Fruit fly (Drosophila melanogaster): Measurements from ENCODE around the gene Npc2c.
A peak's percentile ranks its signal among the peaks of the same experiment; 100 is the strongest.

The Npc2c gene

DNA sequence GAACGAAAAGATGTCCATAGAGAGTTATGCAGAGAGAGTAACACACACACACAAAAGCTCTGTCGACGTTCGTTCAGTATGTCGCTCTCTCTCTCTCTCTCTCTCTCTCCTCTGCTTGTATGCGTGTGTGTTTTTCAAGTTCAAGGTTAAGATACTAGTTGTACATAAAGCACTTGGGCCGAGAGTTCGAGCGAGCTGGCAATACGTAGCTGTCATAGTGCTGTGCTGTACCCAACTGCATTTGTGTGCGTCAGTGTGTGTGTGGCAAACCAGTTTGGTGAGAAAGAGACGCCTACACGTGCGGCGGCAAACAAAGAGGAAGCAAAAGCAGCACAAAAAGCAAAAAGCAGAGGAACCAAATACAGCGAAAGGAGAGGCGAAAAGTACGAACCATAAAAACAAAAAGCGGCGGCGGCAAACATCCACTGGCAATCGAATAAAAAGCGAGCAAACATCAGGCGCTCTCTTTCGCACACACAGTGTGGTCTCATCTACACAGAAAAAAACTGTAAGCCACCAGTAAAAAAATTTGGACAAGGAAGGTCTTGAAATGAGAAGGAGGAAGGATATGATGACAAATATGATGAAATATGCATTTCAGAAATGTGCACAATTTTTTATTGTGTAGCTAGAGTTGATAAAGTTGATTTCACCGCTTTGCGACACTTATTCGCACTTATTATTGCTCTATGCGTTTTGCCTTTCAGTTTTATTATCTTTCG is 27.3 kb downstream of the Npc2c start (continued):
- TF ChIP-seq CG43689 (GFP tag; IDR thresholded peaks at IDR 0.05), result 0 out of 2 replicates have a peak, but pooled peaks have one; percentile 13
- TF ChIP-seq CG9609 (GFP tag; optimal IDR thresholded peaks at IDR 0.05), result peak; percentile 67
- TF ChIP-seq Elba2 (GFP tag; optimal IDR thresholded peaks at IDR 0.05), result no peak
- TF ChIP-seq NC2β (GFP tag; optimal IDR thresholded peaks at IDR 0.05), result peak; percentile 8
- TF ChIP-seq CG13287 (GFP tag; IDR thresholded peaks at IDR 0.05; ENCODE audit: partially characterized antibody), result no peak; the same call in 1 of the 2 replicates
- peak; percentile 64 for TF ChIP-seq Bteb2 (GFP tag; optimal IDR thresholded peaks at IDR 0.05)
- peak; percentile 40 for TF ChIP-seq CG18764 (GFP tag; optimal IDR thresholded peaks at IDR 0.05)
- TF ChIP-seq CG30431 (GFP tag; optimal IDR thresholded peaks at IDR 0.05), result peak; percentile 46
- peak; percentile 20 for TF ChIP-seq Sox100B (GFP tag; optimal IDR thresholded peaks at IDR 0.05)
- no peak for TF ChIP-seq pfk (GFP tag; optimal IDR thresholded peaks at IDR 0.05)
- peak; percentile 54 for TF ChIP-seq da (GFP tag; optimal IDR thresholded peaks at IDR 0.05)
- TF ChIP-seq Dad (GFP tag; optimal IDR thresholded peaks at IDR 0.05), result peak; percentile 47
- no peak for TF ChIP-seq tna (GFP tag; IDR thresholded peaks at IDR 0.05; ENCODE audit: partially characterized antibody)
- peak; percentile 78 for TF ChIP-seq al (GFP tag; IDR thresholded peaks at IDR 0.05)
- TF ChIP-seq CG7372 (GFP tag; IDR thresholded peaks at IDR 0.05), result peak; percentile 45; the same call in 1 of the 2 replicates
- no peak for TF ChIP-seq ham (GFP tag; IDR thresholded peaks at IDR 0.05)
- peak; percentile 53 for TF ChIP-seq Oli (tag; optimal IDR thresholded peaks at IDR 0.05)
- TF ChIP-seq unc-4 (GFP tag; IDR thresholded peaks at IDR 0.05; ENCODE audit: partially characterized antibody), result 0 out of 2 replicates have a peak, but pooled peaks have one; percentile 23
- TF ChIP-seq Dbx (GFP tag; IDR thresholded peaks at IDR 0.05), result peak; percentile 65; the same call in 2 of the 3 replicates
- peak; percentile 60 to 77 for TF ChIP-seq chif (GFP tag; optimal IDR thresholded peaks at IDR 0.05)
- no peak for TF ChIP-seq sima (GFP tag; optimal IDR thresholded peaks at IDR 0.05)
- peak; percentile 80 for TF ChIP-seq CG1832 (GFP tag; optimal IDR thresholded peaks at IDR 0.05)
- peak; percentile 90 for TF ChIP-seq sens (GFP tag)
- TF ChIP-seq CG17361 (GFP tag; IDR thresholded peaks at IDR 0.05), result peak; percentile 45; the same call in 2 of the 3 replicates
- peak; percentile 46 for TF ChIP-seq sug (tag; optimal IDR thresholded peaks at IDR 0.05)
- TF ChIP-seq lilli (GFP tag; optimal IDR thresholded peaks at IDR 0.05), result peak; percentile 77
- TF ChIP-seq lola (GFP tag; optimal IDR thresholded peaks at IDR 0.05), result no peak
- peak; percentile 50 for TF ChIP-seq Max (GFP tag; optimal IDR thresholded peaks at IDR 0.05)
- TF ChIP-seq wor (GFP tag; IDR thresholded peaks at IDR 0.05), result 0 out of 2 replicates have a peak, but pooled peaks have one; percentile 25
- peak; percentile 84 for TF ChIP-seq Side (GFP tag; optimal IDR thresholded peaks at IDR 0.05)
- TF ChIP-seq CG12236 (GFP tag; optimal IDR thresholded peaks at IDR 0.05), result peak; percentile 23
- TF ChIP-seq unpg (GFP tag; optimal IDR thresholded peaks at IDR 0.05), result peak; percentile 56
- peak; percentile 99 for TF ChIP-seq chinmo (GFP tag; IDR thresholded peaks at IDR 0.05; ENCODE audit: partially characterized antibody)
- peak; percentile 49 for TF ChIP-seq CG13775 (GFP tag; optimal IDR thresholded peaks at IDR 0.05)
- TF ChIP-seq wdn (GFP tag; IDR thresholded peaks at IDR 0.05), result 0 out of 2 replicates have a peak, but pooled peaks have one; percentile 10
- no peak for TF ChIP-seq Tbp (GFP tag; optimal IDR thresholded peaks at IDR 0.05)
- TF ChIP-seq Bdp1 (GFP tag; optimal IDR thresholded peaks at IDR 0.05), result peak; percentile 63
- TF ChIP-seq zen2 (GFP tag; IDR thresholded peaks at IDR 0.05; ENCODE audit: partially characterized antibody), result 0 out of 3 replicates have a peak, but pooled peaks have one; percentile 11
- TF ChIP-seq CG11456 (GFP tag; IDR thresholded peaks at IDR 0.05), result peak; percentile 78
- TF ChIP-seq ara (GFP tag; IDR thresholded peaks at IDR 0.05), result peak; percentile 40; the same call in 1 of the 2 replicates
- TF ChIP-seq sna (GFP tag; IDR thresholded peaks at IDR 0.05; ENCODE audit: partially characterized antibody), result 0 out of 2 replicates have a peak, but pooled peaks have one; percentile 28
- TF ChIP-seq CG14860 (GFP tag; IDR thresholded peaks at IDR 0.05; ENCODE audit: partially characterized antibody), result no peak
- peak; percentile 27 for TF ChIP-seq Sry-δ (GFP tag; optimal IDR thresholded peaks at IDR 0.05)
- TF ChIP-seq hth (optimal IDR thresholded peaks at IDR 0.05), result no peak
- peak; percentile 40; the same call in 1 of the 2 replicates for TF ChIP-seq ssp (GFP tag; IDR thresholded peaks at IDR 0.05)
- no peak for TF ChIP-seq Neu2 (GFP tag; optimal IDR thresholded peaks at IDR 0.05; ENCODE audit: borderline replicate concordance)
- TF ChIP-seq Jarid2 (GFP tag; optimal IDR thresholded peaks at IDR 0.05), result no peak
- peak; percentile 45; the same call in 1 of the 2 replicates for TF ChIP-seq MBD-R2 (GFP tag; IDR thresholded peaks at IDR 0.05)

Data from whole organism, embryonic.